Worm (Caenorhabditis elegans): Measurements from ENCODE around the gene F44D12.10.
A peak's percentile ranks its signal among the peaks of the same experiment; 100 is the strongest.

The F44D12.10 gene

DNA sequence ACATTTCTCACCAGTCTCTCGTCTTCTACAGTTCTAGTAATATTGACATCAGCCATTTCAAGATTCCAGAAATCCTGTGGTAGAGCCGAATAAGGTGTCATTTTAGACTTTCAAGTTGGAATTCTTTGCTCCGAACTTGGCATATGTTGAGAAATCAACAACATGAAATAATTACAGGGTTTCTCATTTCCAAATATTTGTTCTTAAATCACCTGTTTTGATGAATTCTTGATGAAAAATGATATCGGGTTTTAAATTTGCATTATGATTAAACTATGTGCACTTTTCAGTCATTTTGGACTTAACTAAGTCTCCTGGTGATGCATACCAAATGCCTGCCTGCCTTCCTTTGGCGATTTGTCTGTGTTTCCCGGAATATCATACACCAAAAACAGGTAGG, 16.7 kb upstream of the F44D12.10 start, which contains the start of gene srv-12:
TSS of gene srv-12 (minus strand) at position 101 of the 400 bp plus-strand sequence.
- TF ChIP-seq ceh-39 (tag; optimal IDR thresholded peaks at IDR 0.05) (no peak), lsy-2 (tag; optimal IDR thresholded peaks at IDR 0.05) (no peak), ceh-43 (GFP tag; optimal IDR thresholded peaks at IDR 0.05) (no peak)

DNA sequence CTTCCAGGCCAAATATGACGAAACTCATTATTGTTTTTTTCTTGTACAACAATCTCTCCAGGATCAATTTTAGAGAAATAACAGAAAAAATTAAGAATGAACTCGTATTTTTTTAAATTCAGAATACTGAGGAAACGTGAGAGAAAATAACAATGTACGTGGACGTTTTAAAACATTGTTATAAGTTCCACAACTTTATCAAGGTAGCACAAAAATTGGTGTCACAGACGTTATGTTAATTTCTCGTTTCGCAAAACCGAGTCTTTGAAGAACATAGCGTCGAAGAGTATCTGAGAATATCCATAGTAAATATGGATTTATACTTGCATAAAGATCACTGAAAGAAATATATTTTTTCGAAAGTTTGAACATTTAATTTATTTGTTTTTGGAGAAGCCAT, 14.2 kb upstream of the F44D12.10 start, which contains the start of gene T04B2.8:
TSS of gene T04B2.8 (minus strand) at position 101 of the 400 bp plus-strand sequence.
- TF ChIP-seq cnd-1 (tag; optimal IDR thresholded peaks at IDR 0.05) (no peak), drap-1 (GFP tag; optimal IDR thresholded peaks at IDR 0.05) (no peak), nhr-2 (tag; optimal IDR thresholded peaks at IDR 0.05) (no peak), zip-8 (tag; optimal IDR thresholded peaks at IDR 0.05) (no peak), lin-13 (tag; optimal IDR thresholded peaks at IDR 0.05) (no peak), pha-4 (tag; optimal IDR thresholded peaks at IDR 0.05) (no peak), nhr-76 (tag; optimal IDR thresholded peaks at IDR 0.05) (no peak), bed-3 (GFP tag; optimal IDR thresholded peaks at IDR 0.05) (no peak)

ce11 chrIV:10048268-10048667, 11.4 kb upstream of the F44D12.10 start:
- TF ChIP-seq elt-1 (tag; optimal IDR thresholded peaks at IDR 0.05; ENCODE audit: borderline replicate concordance, insufficient read depth): peak; percentile 1
- TF ChIP-seq unc-120 (tag; optimal IDR thresholded peaks at IDR 0.05; ENCODE audit: poor library complexity, severe bottlenecking): peak; percentile 61
- no peak for TF ChIP-seq lsy-2 (tag; optimal IDR thresholded peaks at IDR 0.05)
- TF ChIP-seq drap-1 (GFP tag; optimal IDR thresholded peaks at IDR 0.05): no peak
- TF ChIP-seq hlh-1 (tag; optimal IDR thresholded peaks at IDR 0.05): peak; percentile 29

- TF ChIP-seq ceh-39 (tag; optimal IDR thresholded peaks at IDR 0.05) (no peak), unc-39 (tag; optimal IDR thresholded peaks at IDR 0.05) (no peak), mab-5 (tag; optimal IDR thresholded peaks at IDR 0.05) (no peak), nhr-76 (tag; optimal IDR thresholded peaks at IDR 0.05) (no peak), sptf-1 (tag; optimal IDR thresholded peaks at IDR 0.05) (no peak), hlh-1 (tag; optimal IDR thresholded peaks at IDR 0.05) (no peak), lin-32 (GFP tag; optimal IDR thresholded peaks at IDR 0.05) (no peak), sem-2 (GFP tag; optimal IDR thresholded peaks at IDR 0.05) (no peak), ces-1 (GFP tag; optimal IDR thresholded peaks at IDR 0.05) (no peak), pha-4 (tag; optimal IDR thresholded peaks at IDR 0.05) (no peak)
Measured at ce11 chrIV:10047108-10047507, 10.2 kb upstream of the F44D12.10 start, which contains the start of gene T04B2.3. T04B2.3 (plus strand) TSS chrIV:10047408.

DNA sequence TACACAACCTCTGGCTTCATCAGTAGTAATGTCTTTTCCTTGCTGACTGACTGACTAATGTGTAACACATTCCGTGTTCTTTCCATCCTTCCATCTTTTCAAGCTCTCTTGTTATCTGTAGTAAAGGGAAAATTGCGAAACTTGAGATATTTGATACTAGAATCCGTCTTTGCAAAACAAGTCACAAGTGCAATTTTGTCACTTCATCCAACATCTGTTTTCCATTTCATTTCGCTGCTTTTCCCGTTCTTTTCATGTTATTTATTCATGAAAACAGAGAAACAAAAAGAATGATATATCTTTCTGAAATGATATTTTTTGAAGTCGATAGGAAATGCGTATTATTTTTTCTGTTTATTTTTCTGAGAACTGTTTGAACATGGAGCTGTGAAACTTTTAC, 9.1 kb upstream of the F44D12.10 start:
- TF ChIP-seq ham-2 (GFP tag; optimal IDR thresholded peaks at IDR 0.05) (no peak), lin-13 (tag; optimal IDR thresholded peaks at IDR 0.05) (no peak), unc-120 (tag; optimal IDR thresholded peaks at IDR 0.05; ENCODE audit: poor library complexity, severe bottlenecking) (no peak), tbx-8 (GFP tag; optimal IDR thresholded peaks at IDR 0.05) (no peak), elt-1 (tag; optimal IDR thresholded peaks at IDR 0.05; ENCODE audit: borderline replicate concordance, insufficient read depth) (no peak), pha-4 (tag; optimal IDR thresholded peaks at IDR 0.05) (no peak), drap-1 (GFP tag; optimal IDR thresholded peaks at IDR 0.05) (no peak)

- TF ChIP-seq ceh-83 (GFP tag; optimal IDR thresholded peaks at IDR 0.05): no peak
Measured at ce11 chrIV:10042881-10043280, 6.0 kb upstream of the F44D12.10 start, which contains the start of gene frk-1. frk-1 (plus strand) TSS chrIV:10043181.

ce11 chrIV:10040803-10041202, 3.9 kb upstream of the F44D12.10 start, which contains the start of gene dhs-31:
dhs-31 (minus strand) TSS chrIV:10040903.
- no peak for TF ChIP-seq lin-13 (tag; optimal IDR thresholded peaks at IDR 0.05)
- no peak for TF ChIP-seq hlh-1 (tag; optimal IDR thresholded peaks at IDR 0.05)
- no peak for TF ChIP-seq zip-8 (tag; optimal IDR thresholded peaks at IDR 0.05)
- no peak for TF ChIP-seq ham-2 (GFP tag; optimal IDR thresholded peaks at IDR 0.05)
- TF ChIP-seq ces-1 (GFP tag; optimal IDR thresholded peaks at IDR 0.05): no peak
- no peak for TF ChIP-seq unc-39 (tag; optimal IDR thresholded peaks at IDR 0.05)
- TF ChIP-seq ceh-83 (GFP tag; optimal IDR thresholded peaks at IDR 0.05): no peak
- no peak for TF ChIP-seq sem-2 (GFP tag; optimal IDR thresholded peaks at IDR 0.05)
- no peak for TF ChIP-seq sptf-1 (tag; optimal IDR thresholded peaks at IDR 0.05)
- TF ChIP-seq tbx-8 (GFP tag; optimal IDR thresholded peaks at IDR 0.05): no peak
- TF ChIP-seq unc-120 (tag; optimal IDR thresholded peaks at IDR 0.05; ENCODE audit: poor library complexity, severe bottlenecking): no peak
- no peak for TF ChIP-seq mab-5 (tag; optimal IDR thresholded peaks at IDR 0.05)
- no peak for TF ChIP-seq cnd-1 (tag; optimal IDR thresholded peaks at IDR 0.05)
- no peak for TF ChIP-seq ztf-11 (tag; optimal IDR thresholded peaks at IDR 0.05)
- TF ChIP-seq mls-2 (tag; optimal IDR thresholded peaks at IDR 0.05): no peak
- TF ChIP-seq elt-3 (tag; optimal IDR thresholded peaks at IDR 0.05): no peak
- no peak for TF ChIP-seq ceh-39 (tag; optimal IDR thresholded peaks at IDR 0.05)
- TF ChIP-seq nhr-28 (tag; optimal IDR thresholded peaks at IDR 0.05): no peak

Measured in whole organism, mixed stage, embryonic.